Fruit fly (Drosophila melanogaster) whole organism, prepupa: ENCODE results near the gene CG10761.

Experiments
- CG11762 ChIP-seq: fragments of 200-800 bp; sonication (Bioruptor generic); optimal IDR thresholded peaks from 3 replicates; lab custom pipeline; 2016; ENCODE audit warnings: missing biosample characterization, missing genetic modification characterization; ENCODE audit not compliant: insufficient read depth
- CG34406 ChIP-seq: fragments of 200-800 bp; sonication (Bioruptor generic); optimal IDR thresholded peaks from 3 replicates; lab custom pipeline; 2016; ENCODE audit warnings: missing biosample characterization, missing genetic modification characterization
- CG3919 ChIP-seq: fragments of 200-800 bp; sonication (Bioruptor generic); optimal IDR thresholded peaks from 3 replicates; lab custom pipeline; 2016; ENCODE audit warnings: missing biosample characterization, missing genetic modification characterization
- CG6808 ChIP-seq: fragments of 200-800 bp; sonication (Bioruptor generic); optimal IDR thresholded peaks from 3 replicates; lab custom pipeline; 2017; ENCODE audit warnings: missing biosample characterization, missing genetic modification characterization, mild to moderate bottlenecking, moderate library complexity, missing genetic modification reagents
- CG6854 ChIP-seq: fragments of 200-800 bp; sonication (Bioruptor generic); optimal IDR thresholded peaks from 2 replicates; lab custom pipeline; 2017; ENCODE audit warnings: missing biosample characterization, mild to moderate bottlenecking, missing genetic modification characterization
- Sox15 ChIP-seq: fragments of 200-800 bp; sonication (Bioruptor generic); optimal IDR thresholded peaks from 3 replicates; lab custom pipeline; 2016; ENCODE audit warnings: missing biosample characterization, missing genetic modification characterization
- spab ChIP-seq: fragments of 200-800 bp; sonication (Bioruptor generic); optimal IDR thresholded peaks from 2 replicates; lab custom pipeline; 2017; ENCODE audit warnings: missing biosample characterization, mild to moderate bottlenecking, missing genetic modification characterization, missing genetic modification reagents
- svp ChIP-seq: fragments of 200-800 bp; sonication (Bioruptor generic); peaks from one replicate; lab custom pipeline; 2016; ENCODE audit warnings: missing biosample characterization, missing genetic modification characterization
- vri ChIP-seq: fragments of 200-800 bp; sonication (Bioruptor generic); optimal IDR thresholded peaks from 3 replicates; lab custom pipeline; 2016; ENCODE audit warnings: missing biosample characterization, mild to moderate bottlenecking, missing genetic modification characterization

dm6 chrX:8128133-8128532, 34.5 kb downstream of the CG10761 start:
- TF ChIP-seq CG6854 (no peak), CG3919 (no peak), vri (GFP tag; lab: Kevin White, UChicago) (no peak), CG11762 (GFP tag; lab: Kevin White, UChicago) (no peak), CG6808 (GFP tag; lab: Kevin White, UChicago) (no peak), spab (GFP tag; lab: Kevin White, UChicago) (no peak), svp (no peak), Sox15 (GFP tag; lab: Kevin White, UChicago) (no peak), CG34406 (no peak)
